Worm (Caenorhabditis elegans) whole organism, L4/young adult: Measurements from ENCODE around the gene ima-3.

Source experiments
- W03F9.2 ChIP-seq: fragments of 150-350 bp; optimal IDR thresholded peaks from 2 replicates; lab custom pipeline; 2014; ENCODE audit warnings: missing biosample characterization, missing genetic modification characterization
- him-1 ChIP-seq: sonication (generic microtip); optimal IDR thresholded peaks from 2 replicates; lab custom pipeline; 2016; ENCODE audit warnings: missing genotype, missing genetic modification reagents, missing genetic modification characterization, missing compliant biosample characterization

DNA sequence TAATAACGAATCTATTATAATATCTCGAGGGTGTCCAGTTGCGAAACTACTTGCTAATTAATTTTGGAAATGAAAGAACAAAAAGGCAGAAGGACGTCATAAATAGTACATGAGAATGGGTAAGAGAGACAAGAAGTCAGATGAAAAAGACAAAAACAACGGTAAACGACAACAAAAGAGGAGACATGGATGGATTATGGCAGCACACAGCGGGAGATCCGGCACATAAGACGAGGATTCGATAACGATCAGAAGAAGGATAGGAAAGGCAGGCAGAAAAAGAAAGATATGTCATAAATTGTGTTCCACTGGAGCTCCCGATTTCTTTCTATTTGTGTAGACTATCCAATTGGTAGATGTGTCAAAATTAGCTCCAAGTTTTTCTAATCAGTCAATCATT, 39.9 kb downstream of the ima-3 start:
- TF ChIP-seq W03F9.2 (tag; lab: Kevin White, UChicago) (no peak), him-1 (no peak)
